Fruit fly (Drosophila melanogaster): ENCODE results near the gene CG13893.

Gene CG13893

DNA sequence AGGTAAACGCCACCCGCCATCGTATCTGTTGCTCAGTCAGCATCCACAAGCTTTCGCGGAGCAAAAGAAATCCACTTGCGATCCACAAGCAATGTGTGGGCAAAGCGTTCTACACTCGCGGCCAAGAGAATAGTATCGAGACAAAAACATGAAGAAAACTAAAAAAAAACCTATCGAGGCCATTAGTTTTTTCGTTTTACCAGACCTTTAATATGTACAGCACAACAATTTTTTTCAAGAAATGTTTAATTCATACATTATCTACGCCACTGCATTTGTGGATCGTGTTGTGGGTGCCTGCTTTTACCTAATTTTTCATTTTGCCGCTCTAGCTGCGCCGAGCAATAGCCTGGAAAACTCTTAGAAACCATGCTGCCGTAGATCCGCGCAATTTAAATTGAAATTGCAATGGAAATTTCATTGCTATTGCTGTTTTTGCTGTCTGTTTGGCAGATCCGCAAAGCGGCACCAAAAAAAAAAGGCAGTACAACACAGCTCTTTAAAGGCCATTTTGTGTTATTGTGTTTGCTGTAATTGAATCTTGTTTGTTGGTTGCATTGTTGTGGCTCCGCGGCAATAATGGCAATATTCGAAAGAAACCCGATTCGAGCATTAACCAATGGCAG lies 40.7 kb downstream of the CG13893 start:
- TF ChIP-seq Met (GFP tag; optimal IDR thresholded peaks at IDR 0.05) (peak; percentile 40), Eip93F (GFP tag; optimal IDR thresholded peaks at IDR 0.05) (no peak), OdsH (GFP tag; optimal IDR thresholded peaks at IDR 0.05) (peak; percentile 71), fkh (GFP tag; optimal IDR thresholded peaks at IDR 0.05) (no peak), CG7368 (GFP tag; optimal IDR thresholded peaks at IDR 0.05) (peak; percentile 0), Hr39 (GFP tag; optimal IDR thresholded peaks at IDR 0.05) (peak; percentile 33), fd59A (GFP tag; optimal IDR thresholded peaks at IDR 0.05) (no peak), salr (GFP tag; optimal IDR thresholded peaks at IDR 0.05) (peak; percentile 2 to 58), spab (GFP tag; optimal IDR thresholded peaks at IDR 0.05) (peak; percentile 14), Sox15 (GFP tag; optimal IDR thresholded peaks at IDR 0.05) (peak; percentile 5), vri (GFP tag; optimal IDR thresholded peaks at IDR 0.05) (no peak), cyc (GFP tag; optimal IDR thresholded peaks at IDR 0.05) (peak; percentile 21), eg (GFP tag; IDR thresholded peaks at IDR 0.05) (peak; percentile 96), CG8119 (GFP tag; IDR thresholded peaks at IDR 0.05) (peak; percentile 88), CG31627 (GFP tag; optimal IDR thresholded peaks at IDR 0.05) (peak; percentile 35), dac (GFP tag; optimal IDR thresholded peaks at IDR 0.05) (peak; percentile 54), CG10669 (GFP tag; optimal IDR thresholded peaks at IDR 0.05) (no peak), Lpt (GFP tag; optimal IDR thresholded peaks at IDR 0.05) (peak; percentile 71), CG6792 (GFP tag; optimal IDR thresholded peaks at IDR 0.05) (peak; percentile 42), CG11762 (GFP tag; optimal IDR thresholded peaks at IDR 0.05; ENCODE audit: insufficient read depth) (peak; percentile 61), CG6808 (GFP tag; optimal IDR thresholded peaks at IDR 0.05) (peak; percentile 52), pdm3 (GFP tag; optimal IDR thresholded peaks at IDR 0.05) (peak; percentile 66), Eip75B (GFP tag; optimal IDR thresholded peaks at IDR 0.05) (no peak), CG32006 (GFP tag; optimal IDR thresholded peaks at IDR 0.05) (peak; percentile 85), CG9139 (GFP tag; optimal IDR thresholded peaks at IDR 0.05) (no peak), CG1621 (tag; optimal IDR thresholded peaks at IDR 0.05) (no peak), CG34406 (GFP tag; optimal IDR thresholded peaks at IDR 0.05) (peak; percentile 20), Ets21C (GFP tag; optimal IDR thresholded peaks at IDR 0.05) (no peak), acj6 (GFP tag; optimal IDR thresholded peaks at IDR 0.05) (peak; percentile 60), Ets96B (tag; optimal IDR thresholded peaks at IDR 0.05) (peak; percentile 27), CG16779 (tag; optimal IDR thresholded peaks at IDR 0.05) (peak; percentile 47), Sox102F (GFP tag; optimal IDR thresholded peaks at IDR 0.05) (no peak), Smox (GFP tag; optimal IDR thresholded peaks at IDR 0.05) (peak; percentile 27), CG3919 (GFP tag; optimal IDR thresholded peaks at IDR 0.05) (peak; percentile 63), Sox14 (GFP tag; optimal IDR thresholded peaks at IDR 0.05) (peak; percentile 46), CG6163 (GFP tag; IDR thresholded peaks at IDR 0.05) (peak; percentile 89), net (GFP tag; optimal IDR thresholded peaks at IDR 0.05) (peak; percentile 72), achi (GFP tag; optimal IDR thresholded peaks at IDR 0.05) (peak; percentile 64), CG8632 (GFP tag; optimal IDR thresholded peaks at IDR 0.05) (peak; percentile 28), Hr4 (GFP tag; optimal IDR thresholded peaks at IDR 0.05) (peak; percentile 81), CG15336 (GFP tag; IDR thresholded peaks at IDR 0.05) (peak; percentile 92), CG11902 (GFP tag; optimal IDR thresholded peaks at IDR 0.05) (peak; percentile 50), Eip78C (GFP tag) (peak; percentile 92), svp (GFP tag) (peak; percentile 83), Hr38 (GFP tag; optimal IDR thresholded peaks at IDR 0.05) (no peak), CG6276 (GFP tag; optimal IDR thresholded peaks at IDR 0.05) (peak; percentile 93), CG6854 (GFP tag; optimal IDR thresholded peaks at IDR 0.05) (no peak), CG11294 (GFP tag; IDR thresholded peaks at IDR 0.05) (peak; percentile 87), CG3032 (tag; optimal IDR thresholded peaks at IDR 0.05) (no peak), lz (GFP tag; optimal IDR thresholded peaks at IDR 0.05) (peak; percentile 29), Gug (GFP tag; IDR thresholded peaks at IDR 0.05) (peak; percentile 80), CG8319 (GFP tag; optimal IDR thresholded peaks at IDR 0.05) (peak; percentile 31)

Data from whole organism, prepupa.